Worm (Caenorhabditis elegans): ENCODE results near the gene aldo-2.

aldo-2 gene

ce11 chrIII:5914717-5915116 lies 38.3 kb upstream of the aldo-2 start:
- TF ChIP-seq fkh-10 (GFP tag; optimal IDR thresholded peaks at IDR 0.05), result no peak
- TF ChIP-seq elt-1 (tag; optimal IDR thresholded peaks at IDR 0.05), result no peak
- no peak for TF ChIP-seq nhr-25 (tag; optimal IDR thresholded peaks at IDR 0.05)
- no peak for TF ChIP-seq R02D3.7 (tag; optimal IDR thresholded peaks at IDR 0.05)
- TF ChIP-seq nhr-67 (tag; optimal IDR thresholded peaks at IDR 0.05), result no peak
- no peak for TF ChIP-seq tbx-2 (tag; optimal IDR thresholded peaks at IDR 0.05)
- TF ChIP-seq nfya-1 (tag; optimal IDR thresholded peaks at IDR 0.05; ENCODE audit: insufficient read depth), result peak; percentile 72
- no peak for TF ChIP-seq elt-3 (tag; optimal IDR thresholded peaks at IDR 0.05)
- no peak for TF ChIP-seq egl-27 (tag; optimal IDR thresholded peaks at IDR 0.05)
- TF ChIP-seq zag-1 (tag; optimal IDR thresholded peaks at IDR 0.05), result no peak
- TF ChIP-seq pha-4 (tag; optimal IDR thresholded peaks at IDR 0.05), result peak; percentile 12
- TF ChIP-seq pqm-1 (tag; optimal IDR thresholded peaks at IDR 0.05), result peak; percentile 48
- TF ChIP-seq nhr-23 (tag; optimal IDR thresholded peaks at IDR 0.05), result no peak
- no peak for TF ChIP-seq ztf-11 (tag; optimal IDR thresholded peaks at IDR 0.05)
- TF ChIP-seq egl-5 (tag; optimal IDR thresholded peaks at IDR 0.05), result no peak
- no peak for TF ChIP-seq aly-2 (tag; optimal IDR thresholded peaks at IDR 0.05)
- no peak for TF ChIP-seq jun-1 (tag; optimal IDR thresholded peaks at IDR 0.05)
- TF ChIP-seq sea-2 (GFP tag; optimal IDR thresholded peaks at IDR 0.05), result no peak
- no peak for TF ChIP-seq unc-62 (GFP tag; optimal IDR thresholded peaks at IDR 0.05)
- TF ChIP-seq ZK546.5 (tag; optimal IDR thresholded peaks at IDR 0.05), result no peak
- no peak for TF ChIP-seq lin-15B (tag; optimal IDR thresholded peaks at IDR 0.05)
- peak; percentile 77 for TF ChIP-seq elt-2 (tag; optimal IDR thresholded peaks at IDR 0.05)
- TF ChIP-seq ama-1 (optimal IDR thresholded peaks at IDR 0.05), result no peak
- no peak for TF ChIP-seq ztf-4 (tag; optimal IDR thresholded peaks at IDR 0.05)
- no peak for TF ChIP-seq ceh-9 (tag; optimal IDR thresholded peaks at IDR 0.05)
- no peak for TF ChIP-seq nhr-12 (tag; optimal IDR thresholded peaks at IDR 0.05)
- TF ChIP-seq lsy-12 (tag; optimal IDR thresholded peaks at IDR 0.05), result no peak
- no peak for TF ChIP-seq mdl-1 (tag; optimal IDR thresholded peaks at IDR 0.05)
- no peak for TF ChIP-seq fos-1 (tag; optimal IDR thresholded peaks at IDR 0.05)
- no peak for TF ChIP-seq snpc-4 (tag; optimal IDR thresholded peaks at IDR 0.05)
- no peak for TF ChIP-seq daf-12 (tag; optimal IDR thresholded peaks at IDR 0.05)

- no peak for TF ChIP-seq nfya-1 (tag; optimal IDR thresholded peaks at IDR 0.05; ENCODE audit: insufficient read depth)
- TF ChIP-seq R02D3.7 (tag; optimal IDR thresholded peaks at IDR 0.05), result no peak
- no peak for TF ChIP-seq nhr-23 (tag; optimal IDR thresholded peaks at IDR 0.05)
- TF ChIP-seq ama-1 (optimal IDR thresholded peaks at IDR 0.05), result peak; percentile 27
- peak; percentile 1 for TF ChIP-seq ceh-28 (tag; optimal IDR thresholded peaks at IDR 0.05)
- TF ChIP-seq mml-1 (tag; optimal IDR thresholded peaks at IDR 0.05), result no peak
- TF ChIP-seq nhr-67 (tag; optimal IDR thresholded peaks at IDR 0.05), result no peak
- no peak for TF ChIP-seq fkh-2 (tag; optimal IDR thresholded peaks at IDR 0.05)
- TF ChIP-seq nhr-43 (tag; optimal IDR thresholded peaks at IDR 0.05; ENCODE audit: poor library complexity, severe bottlenecking), result no peak
Measured at ce11 chrIII:5908408-5908807, 32.0 kb upstream of the aldo-2 start, which contains the start of gene C28H8.3. TSS of gene C28H8.3 (plus strand) at chrIII:5908700.

DNA sequence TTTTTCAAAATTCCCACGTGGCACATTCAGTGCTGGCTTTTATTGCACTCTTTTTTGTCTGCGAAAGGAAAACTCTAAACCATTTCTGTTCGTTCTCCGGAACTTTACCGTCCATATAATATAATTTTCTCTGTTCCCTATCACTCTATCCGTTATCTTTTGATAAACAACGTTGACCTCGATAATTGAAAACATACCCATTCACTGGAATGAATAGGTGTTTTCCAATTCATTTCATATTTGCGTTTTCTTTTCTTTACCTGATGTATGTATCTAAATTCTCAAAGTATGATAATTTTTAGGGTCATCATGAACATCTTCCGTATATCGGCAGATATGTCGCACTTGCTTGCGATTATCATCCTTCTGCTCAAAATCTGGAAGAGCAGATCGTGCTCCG lies 30.3 kb upstream of the aldo-2 start, which contains the start of gene erd-2.2:
erd-2.2 (plus strand) TSS at position 301 of the 400 bp plus-strand sequence.
- no peak for TF ChIP-seq nhr-43 (tag; optimal IDR thresholded peaks at IDR 0.05; ENCODE audit: poor library complexity, severe bottlenecking)
- no peak for TF ChIP-seq nhr-11 (tag; optimal IDR thresholded peaks at IDR 0.05)
- no peak for TF ChIP-seq nhr-23 (tag; optimal IDR thresholded peaks at IDR 0.05)
- no peak for TF ChIP-seq nhr-76 (tag; optimal IDR thresholded peaks at IDR 0.05)
- no peak for TF ChIP-seq ceh-9 (tag; optimal IDR thresholded peaks at IDR 0.05)
- TF ChIP-seq lin-15B (tag; optimal IDR thresholded peaks at IDR 0.05), result no peak

- no peak for TF ChIP-seq elt-2 (tag; optimal IDR thresholded peaks at IDR 0.05)
- TF ChIP-seq hmg-11 (tag; optimal IDR thresholded peaks at IDR 0.05), result peak; percentile 61
- TF ChIP-seq fkh-10 (GFP tag; optimal IDR thresholded peaks at IDR 0.05), result no peak
- TF ChIP-seq egl-27 (tag; optimal IDR thresholded peaks at IDR 0.05), result no peak
- TF ChIP-seq nhr-77 (tag; optimal IDR thresholded peaks at IDR 0.05), result no peak
- peak; percentile 13 for TF ChIP-seq pha-4 (tag; optimal IDR thresholded peaks at IDR 0.05)
- no peak for TF ChIP-seq elt-1 (tag; optimal IDR thresholded peaks at IDR 0.05)
- no peak for TF ChIP-seq lsy-12 (tag; optimal IDR thresholded peaks at IDR 0.05)
- no peak for TF ChIP-seq elt-3 (tag; optimal IDR thresholded peaks at IDR 0.05)
- no peak for TF ChIP-seq nhr-76 (tag; optimal IDR thresholded peaks at IDR 0.05)
- TF ChIP-seq ZK546.5 (tag; optimal IDR thresholded peaks at IDR 0.05), result no peak
- peak; percentile 52 for TF ChIP-seq nfya-1 (tag; optimal IDR thresholded peaks at IDR 0.05; ENCODE audit: insufficient read depth)
- TF ChIP-seq snpc-4 (tag; optimal IDR thresholded peaks at IDR 0.05), result no peak
- peak; percentile 54 for TF ChIP-seq ceh-28 (tag; optimal IDR thresholded peaks at IDR 0.05)
- TF ChIP-seq ama-1 (optimal IDR thresholded peaks at IDR 0.05), result no peak
- TF ChIP-seq unc-62 (GFP tag; optimal IDR thresholded peaks at IDR 0.05), result no peak
- TF ChIP-seq nhr-28 (tag; optimal IDR thresholded peaks at IDR 0.05), result no peak
- TF ChIP-seq nhr-237 (tag; optimal IDR thresholded peaks at IDR 0.05), result no peak
- no peak for TF ChIP-seq nhr-67 (tag; optimal IDR thresholded peaks at IDR 0.05)
- TF ChIP-seq nhr-25 (tag; optimal IDR thresholded peaks at IDR 0.05), result no peak
- TF ChIP-seq ceh-82 (tag; optimal IDR thresholded peaks at IDR 0.05), result no peak
- peak; percentile 10 for TF ChIP-seq nhr-23 (tag; optimal IDR thresholded peaks at IDR 0.05)
- no peak for TF ChIP-seq unc-39 (tag; optimal IDR thresholded peaks at IDR 0.05)
Measured at ce11 chrIII:5906059-5906458, 29.6 kb upstream of the aldo-2 start, which contains the start of gene dpff-1. TSS of gene dpff-1 (minus strand) at chrIII:5906346.

Measured in whole organism, L3 larva.